Fruit fly (Drosophila melanogaster): Measurements from ENCODE around the gene Cpr76Bd.
A peak's percentile ranks its signal among the peaks of the same experiment; 100 is the strongest.

Gene Cpr76Bd

DNA sequence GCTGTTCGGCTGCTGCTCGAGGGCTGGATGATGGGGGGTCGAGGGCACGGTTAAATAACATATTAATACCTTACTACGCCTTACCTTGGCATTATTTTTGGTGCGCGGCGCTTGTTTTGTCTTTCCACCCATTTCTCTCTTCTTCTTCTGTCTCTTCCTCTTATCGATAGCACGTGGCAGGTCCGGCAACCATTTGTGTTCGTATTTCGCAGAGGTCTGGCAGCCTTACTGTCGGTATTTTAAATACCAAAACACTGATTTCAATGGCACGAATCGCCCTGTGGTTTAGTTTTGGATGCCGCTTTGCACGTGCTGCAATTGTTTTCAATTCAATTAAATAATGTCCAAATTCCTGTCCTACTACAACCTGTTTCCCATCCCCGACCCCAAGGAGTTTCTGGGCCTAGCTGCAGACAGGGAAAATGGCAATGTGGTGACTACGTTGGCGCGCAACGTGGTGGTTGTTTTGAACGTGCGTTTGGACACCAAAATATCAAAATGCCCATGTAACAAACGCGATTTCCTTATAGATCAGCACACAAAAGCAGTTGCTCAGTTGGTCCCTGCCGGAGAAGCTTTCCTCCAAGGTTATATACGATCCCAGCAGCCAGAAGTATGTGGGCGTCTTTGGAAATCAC is 19.7 kb downstream of the Cpr76Bd start, which contains the start of the genes Ltn1 and CG9300 (continued):
- TF ChIP-seq lilli (GFP tag; optimal IDR thresholded peaks at IDR 0.05), result peak; percentile 14
- TF ChIP-seq CG10366 (GFP tag; IDR thresholded peaks at IDR 0.05), result no peak
- no peak for TF ChIP-seq CG13123 (GFP tag; optimal IDR thresholded peaks at IDR 0.05)
- no peak for TF ChIP-seq az2 (GFP tag; optimal IDR thresholded peaks at IDR 0.05)
- TF ChIP-seq knrl (GFP tag; IDR thresholded peaks at IDR 0.05; ENCODE audit: partially characterized antibody), result peak; percentile 56
- TF ChIP-seq repo (GFP tag; optimal IDR thresholded peaks at IDR 0.05), result no peak
- no peak for TF ChIP-seq HLH3B (GFP tag; IDR thresholded peaks at IDR 0.05)
- TF ChIP-seq lov (optimal IDR thresholded peaks at IDR 0.05), result no peak
- TF ChIP-seq lov (GFP tag; IDR thresholded peaks at IDR 0.05), result 0 out of 3 replicates have a peak, but pooled peaks have one; percentile 27
- no peak for TF ChIP-seq Nf-YB (GFP tag; optimal IDR thresholded peaks at IDR 0.05)
- no peak for TF ChIP-seq vnd (GFP tag; IDR thresholded peaks at IDR 0.05; ENCODE audit: partially characterized antibody)
- no peak for TF ChIP-seq CG12942 (GFP tag; optimal IDR thresholded peaks at IDR 0.05)
- TF ChIP-seq Six4 (GFP tag; optimal IDR thresholded peaks at IDR 0.05), result no peak
- TF ChIP-seq bcd (GFP tag; optimal IDR thresholded peaks at IDR 0.05), result no peak
- TF ChIP-seq CG32532 (GFP tag; IDR thresholded peaks at IDR 0.05), result peak; percentile 63; the same call in 1 of the 2 replicates
- no peak for TF ChIP-seq CG10462 (GFP tag; optimal IDR thresholded peaks at IDR 0.05)
- no peak for TF ChIP-seq crol (GFP tag; IDR thresholded peaks at IDR 0.05)
- peak; percentile 52 for TF ChIP-seq CG34376 (GFP tag; optimal IDR thresholded peaks at IDR 0.05)
- peak; percentile 45; the same call in 1 of the 2 replicates for TF ChIP-seq E2f1 (GFP tag; IDR thresholded peaks at IDR 0.05)
- TF ChIP-seq Max (GFP tag; optimal IDR thresholded peaks at IDR 0.05), result peak; percentile 93
- TF ChIP-seq Fer1 (GFP tag; optimal IDR thresholded peaks at IDR 0.05), result no peak
- no peak for TF ChIP-seq mam (GFP tag; optimal IDR thresholded peaks at IDR 0.05)
- 0 out of 3 replicates have a peak, but pooled peaks have one; percentile 33 for TF ChIP-seq mld (GFP tag; IDR thresholded peaks at IDR 0.05; ENCODE audit: partially characterized antibody)
- TF ChIP-seq CG14710 (tag; optimal IDR thresholded peaks at IDR 0.05), result no peak
- no peak for TF ChIP-seq Lpt (GFP tag; optimal IDR thresholded peaks at IDR 0.05)
- TF ChIP-seq Spps (tag; optimal IDR thresholded peaks at IDR 0.05), result no peak
- peak; percentile 65 for TF ChIP-seq amos (GFP tag; IDR thresholded peaks at IDR 0.05; ENCODE audit: partially characterized antibody)
- peak; percentile 74 for TF ChIP-seq CG15514 (GFP tag; optimal IDR thresholded peaks at IDR 0.05)
- TF ChIP-seq D19B (GFP tag; optimal IDR thresholded peaks at IDR 0.05), result no peak
- no peak for TF ChIP-seq Meics (GFP tag; optimal IDR thresholded peaks at IDR 0.05)
- TF ChIP-seq ase (GFP tag; IDR thresholded peaks at IDR 0.05), result no peak
- TF ChIP-seq CG2129 (GFP tag; IDR thresholded peaks at IDR 0.05; ENCODE audit: partially characterized antibody), result no peak
- no peak for TF ChIP-seq tgo (GFP tag; IDR thresholded peaks at IDR 0.05)
- TF ChIP-seq CG12104 (GFP tag; optimal IDR thresholded peaks at IDR 0.05), result no peak
- TF ChIP-seq CG6813 (GFP tag; optimal IDR thresholded peaks at IDR 0.05), result no peak
- no peak for TF ChIP-seq H15 (GFP tag; IDR thresholded peaks at IDR 0.05)
- TF ChIP-seq sens-2 (GFP tag; IDR thresholded peaks at IDR 0.05), result peak; percentile 40; the same call in 1 of the 2 replicates
- peak; percentile 67 for TF ChIP-seq E2f2 (GFP tag; IDR thresholded peaks at IDR 0.05)
- no peak for TF ChIP-seq CG8290 (GFP tag; optimal IDR thresholded peaks at IDR 0.05)
- no peak for TF ChIP-seq CG8290 (tag; optimal IDR thresholded peaks at IDR 0.05)
- peak; percentile 65 for TF ChIP-seq Dp (GFP tag; optimal IDR thresholded peaks at IDR 0.05)
- TF ChIP-seq org-1 (GFP tag; optimal IDR thresholded peaks at IDR 0.05), result no peak
- peak; percentile 10 for TF ChIP-seq NC2α (GFP tag; optimal IDR thresholded peaks at IDR 0.05)
- TF ChIP-seq psq (GFP tag; optimal IDR thresholded peaks at IDR 0.05), result peak; percentile 14
- peak; percentile 44 for TF ChIP-seq p53 (GFP tag; optimal IDR thresholded peaks at IDR 0.05)
- TF ChIP-seq onecut (GFP tag; IDR thresholded peaks at IDR 0.05), result no peak
- peak; percentile 29 for TF ChIP-seq CG10431 (GFP tag; optimal IDR thresholded peaks at IDR 0.05)
- no peak for TF ChIP-seq CG7556 (GFP tag; optimal IDR thresholded peaks at IDR 0.05)
- no peak for TF ChIP-seq sr (GFP tag; IDR thresholded peaks at IDR 0.05)
- no peak for TF ChIP-seq chif (GFP tag; optimal IDR thresholded peaks at IDR 0.05)
- TF ChIP-seq twi (tag; optimal IDR thresholded peaks at IDR 0.05), result no peak
